Fruit fly (Drosophila melanogaster) whole organism, wandering third instar larva: ENCODE results near the gene puc.
A peak's percentile ranks its signal among the peaks of the same experiment; 100 is the strongest.

Experiments used
- Abd-B ChIP-seq: fragments of >200 bp; optimal IDR thresholded peaks from 2 replicates; lab custom pipeline; 2017; ENCODE audit warnings: missing biosample characterization, missing genetic modification characterization
- CG32264 ChIP-seq: fragments of 200-800 bp; sonication (Bioruptor generic); optimal IDR thresholded peaks from 2 replicates; lab custom pipeline; 2016; ENCODE audit warnings: missing biosample characterization, missing genetic modification characterization
- CG9705 ChIP-seq: fragments of 200-800 bp; sonication (Bioruptor generic); optimal IDR thresholded peaks from 2 replicates; lab custom pipeline; 2018; ENCODE audit warnings: missing biosample characterization, mild to moderate bottlenecking, missing genetic modification characterization
- CrebA ChIP-seq: fragments of 200-800 bp; sonication (Bioruptor generic); optimal IDR thresholded peaks from 2 replicates; lab custom pipeline; 2016; ENCODE audit warnings: missing biosample characterization, mild to moderate bottlenecking, missing genetic modification characterization, borderline replicate concordance
- Dfd ChIP-seq: fragments of >200 bp; optimal IDR thresholded peaks from 2 replicates; lab custom pipeline; 2017; ENCODE audit warnings: missing biosample characterization, missing genetic modification characterization
- GATAd ChIP-seq: sonication (Bioruptor generic); optimal IDR thresholded peaks from 2 replicates; lab custom pipeline; 2016; ENCODE audit warnings: missing biosample characterization, missing genetic modification characterization
- HLH106 ChIP-seq: fragments of 200-800 bp; optimal IDR thresholded peaks from 3 replicates; lab custom pipeline; 2019; ENCODE audit warnings: missing biosample characterization, mild to moderate bottlenecking, missing genetic modification characterization, moderate library complexity
- Hnf4 ChIP-seq: fragments of 200-800 bp; sonication (Bioruptor generic); optimal IDR thresholded peaks from 2 replicates; lab custom pipeline; 2016; ENCODE audit warnings: missing biosample characterization, mild to moderate bottlenecking, missing genetic modification characterization
- Hr78 ChIP-seq: fragments of >200 bp; optimal IDR thresholded peaks from 2 replicates; lab custom pipeline; 2017; ENCODE audit warnings: missing biosample characterization, missing genetic modification characterization
- Hr83 ChIP-seq: fragments of 200-300 bp; sonication (Bioruptor generic); optimal IDR thresholded peaks from 2 replicates; lab custom pipeline; 2016; ENCODE audit warnings: missing biosample characterization, mild to moderate bottlenecking, missing genetic modification characterization, moderate library complexity; ENCODE audit not compliant: poor library complexity, severe bottlenecking
- Jra ChIP-seq: sonication (Bioruptor generic); optimal IDR thresholded peaks from 2 replicates; lab custom pipeline; 2016; ENCODE audit warnings: missing biosample characterization, missing genetic modification characterization
- Mio ChIP-seq: sonication (Bioruptor generic); optimal IDR thresholded peaks from 2 replicates; lab custom pipeline; 2016; ENCODE audit warnings: missing biosample characterization, missing genetic modification characterization
- N ChIP-seq: fragments of >200 bp; optimal IDR thresholded peaks from 2 replicates; lab custom pipeline; 2018; ENCODE audit warnings: missing biosample characterization, missing external identifiers, missing genetic modification characterization
- OdsH ChIP-seq: fragments of 200-800 bp; sonication (Bioruptor generic); optimal IDR thresholded peaks from 2 replicates; lab custom pipeline; 2016; ENCODE audit warnings: missing biosample characterization, mild to moderate bottlenecking, missing genetic modification characterization
- Sp1 ChIP-seq: fragments of 200-800 bp; sonication (Bioruptor generic); optimal IDR thresholded peaks from 3 replicates; lab custom pipeline; 2019; ENCODE audit warnings: missing biosample characterization, mild to moderate bottlenecking, missing genetic modification characterization, moderate library complexity
- Vsx2 ChIP-seq: fragments of 200-300, 225-300 bp; sonication (Bioruptor generic); optimal IDR thresholded peaks from 2 replicates; lab custom pipeline; 2018; ENCODE audit warnings: missing biosample characterization, missing genetic modification characterization; ENCODE audit not compliant: partially characterized antibody
- br ChIP-seq: fragments of 200-800 bp; sonication (Bioruptor generic); optimal IDR thresholded peaks from 2 replicates; lab custom pipeline; 2016; ENCODE audit warnings: missing biosample characterization, missing genetic modification characterization
- brk ChIP-seq: fragments of 200-800 bp; sonication (Bioruptor generic); optimal IDR thresholded peaks from 2 replicates; lab custom pipeline; 2016; ENCODE audit warnings: missing biosample characterization, mild to moderate bottlenecking, missing genetic modification characterization
- dmrt93B ChIP-seq: fragments of 200-800 bp; sonication (Bioruptor generic); optimal IDR thresholded peaks from 2 replicates; lab custom pipeline; 2018; ENCODE audit warnings: missing biosample characterization, mild to moderate bottlenecking, missing genetic modification characterization
- dsf ChIP-seq: sonication (Bioruptor generic); optimal IDR thresholded peaks from 2 replicates; lab custom pipeline; 2016; ENCODE audit warnings: missing biosample characterization, missing genetic modification characterization, borderline replicate concordance
- ey ChIP-seq: fragments of 200-800 bp; sonication (Bioruptor generic); optimal IDR thresholded peaks from 2 replicates; lab custom pipeline; 2016; ENCODE audit warnings: missing biosample characterization, missing genetic modification characterization
- foxo ChIP-seq, 2 experiments: fragments of 200-800 bp; sonication (Bioruptor generic); optimal IDR thresholded peaks; 2 replicates in 1 of 2; 3 replicates in 1 of 2; lab custom pipeline; 2016 to 2017; ENCODE audit warnings: missing biosample characterization in 2 of 2, missing genetic modification characterization in 2 of 2
- fru ChIP-seq: fragments of 200-800 bp; sonication (Bioruptor generic); optimal IDR thresholded peaks from 3 replicates; lab custom pipeline; 2016; ENCODE audit warnings: missing biosample characterization, mild to moderate bottlenecking, missing genetic modification characterization
- h ChIP-seq: fragments of 200-800 bp; sonication (Bioruptor generic); optimal IDR thresholded peaks from 3 replicates; lab custom pipeline; 2016; ENCODE audit warnings: missing biosample characterization, mild to moderate bottlenecking, missing genetic modification characterization
- jim ChIP-seq: fragments of 175-275, 200-325 bp; sonication (Bioruptor generic); optimal IDR thresholded peaks from 2 replicates; lab custom pipeline; 2016; ENCODE audit warnings: missing biosample characterization, mild to moderate bottlenecking, missing genetic modification characterization
- lola ChIP-seq: fragments of >200 bp; optimal IDR thresholded peaks from 2 replicates; lab custom pipeline; 2017; ENCODE audit warnings: missing biosample characterization, missing genetic modification characterization
- pan ChIP-seq: fragments of >200 bp; optimal IDR thresholded peaks from 2 replicates; lab custom pipeline; 2017
- psq ChIP-seq: fragments of 200-800 bp; sonication (Bioruptor generic); optimal IDR thresholded peaks from 3 replicates; lab custom pipeline; 2017; ENCODE audit warnings: missing biosample characterization, mild to moderate bottlenecking, missing genetic modification characterization, moderate library complexity
- rgr ChIP-seq: fragments of 200-800 bp; sonication (Bioruptor generic); optimal IDR thresholded peaks from 3 replicates; lab custom pipeline; 2016; ENCODE audit warnings: missing biosample characterization, mild to moderate bottlenecking, missing genetic modification characterization
- sage ChIP-seq: fragments of 200-800 bp; sonication (Bioruptor generic); optimal IDR thresholded peaks from 2 replicates; lab custom pipeline; 2016; ENCODE audit warnings: missing biosample characterization, mild to moderate bottlenecking, missing genetic modification characterization
- sv ChIP-seq: fragments of 200-800 bp; sonication (Bioruptor generic); optimal IDR thresholded peaks from 3 replicates; lab custom pipeline; 2016; ENCODE audit warnings: missing biosample characterization, missing genetic modification characterization
- tai ChIP-seq: sonication (Bioruptor generic); optimal IDR thresholded peaks from 2 replicates; lab custom pipeline; 2016; ENCODE audit warnings: missing biosample characterization, missing genetic modification characterization
- usp ChIP-seq: fragments of >200 bp; optimal IDR thresholded peaks from 2 replicates; lab custom pipeline; 2017; ENCODE audit warnings: missing biosample characterization, missing genetic modification characterization
- woc ChIP-seq: sonication (Bioruptor generic); optimal IDR thresholded peaks from 2 replicates; lab custom pipeline; 2016; ENCODE audit warnings: missing biosample characterization, mild to moderate bottlenecking, missing genetic modification characterization

puc gene

dm6 chr3R:8105839-8106718, 947 bp downstream of the puc start (continued):
- TF ChIP-seq lola (GFP tag; lab: Kevin White, UChicago) (no peak), sage (GFP tag; lab: Kevin White, UChicago) (peak; percentile 93)

dm6 chr3R:8106909-8107841, 2.0 kb downstream of the puc start:
- TF ChIP-seq Mio (GFP tag; lab: Kevin White, UChicago) (no peak), foxo (GFP tag; optimal IDR thresholded peaks at IDR 0.05; lab: Kevin White, UChicago) (peak in 1 of 2 experiments; percentile 11), brk (GFP tag; lab: Kevin White, UChicago) (peak; percentile 1)

dm6 chr3R:8108770-8109169, 3.6 kb downstream of the puc start:
- TF ChIP-seq CG9705 (GFP tag; lab: Kevin White, UChicago) (no peak), ey (GFP tag; lab: Kevin White, UChicago) (no peak), Hr78 (GFP tag; lab: Kevin White, UChicago) (no peak)

- TF ChIP-seq CG32264 (GFP tag; lab: Kevin White, UChicago) (no peak), sv (GFP tag; lab: Kevin White, UChicago) (no peak), Abd-B (no peak), Sp1 (no peak), CG9705 (GFP tag; lab: Kevin White, UChicago) (no peak), ey (GFP tag; lab: Kevin White, UChicago) (no peak), jim (GFP tag; lab: Kevin White, UChicago) (no peak), Hr83 (GFP tag; lab: Kevin White, UChicago) (no peak)
Measured at dm6 chr3R:8109782-8110181, 4.7 kb downstream of the puc start.

dm6 chr3R:8110198-8110642, 5.1 kb downstream of the puc start:
- TF ChIP-seq fru (peak; percentile 44), h (peak; percentile 47), tai (GFP tag; lab: Kevin White, UChicago) (no peak), CG32264 (GFP tag; lab: Kevin White, UChicago) (no peak), rgr (no peak), dsf (no peak), Sp1 (no peak), GATAd (GFP tag; lab: Kevin White, UChicago) (no peak), foxo (GFP tag; optimal IDR thresholded peaks at IDR 0.05; lab: Kevin White, UChicago) (peak in 1 of 2 experiments; percentile 49), woc (GFP tag; lab: Kevin White, UChicago) (no peak), psq (GFP tag; lab: Kevin White, UChicago) (peak; percentile 33), sv (GFP tag; lab: Kevin White, UChicago) (peak; percentile 14), N (no peak), sage (GFP tag; lab: Kevin White, UChicago) (no peak), Hr78 (GFP tag; lab: Kevin White, UChicago) (no peak), OdsH (GFP tag; lab: Kevin White, UChicago) (peak; percentile 27), Vsx2 (no peak), br (peak; percentile 17), usp (GFP tag; lab: Kevin White, UChicago) (no peak), CrebA (GFP tag; lab: Kevin White, UChicago) (no peak), pan (lab: Kevin White, UChicago) (no peak), Jra (no peak), dmrt93B (GFP tag; lab: Kevin White, UChicago) (no peak), CG9705 (GFP tag; lab: Kevin White, UChicago) (no peak), Dfd (GFP tag; lab: Kevin White, UChicago) (no peak), Abd-B (no peak), ey (GFP tag; lab: Kevin White, UChicago) (peak; percentile 20), jim (GFP tag; lab: Kevin White, UChicago) (no peak), brk (GFP tag; lab: Kevin White, UChicago) (no peak), lola (GFP tag; lab: Kevin White, UChicago) (no peak), Hnf4 (GFP tag; lab: Kevin White, UChicago) (peak; percentile 3), HLH106 (peak; percentile 2)
